Fruit fly (Drosophila melanogaster) whole organism, embryonic: ENCODE results near the gene Mgat3.

ENCODE experiments used
- CG10321 ChIP-seq: fragments of 200-800 bp; sonication (Bioruptor generic); IDR thresholded peaks from 2 replicates; pipeline ENCODE4 v1.3.6; 2022; ENCODE audit warnings: missing biosample characterization, missing genetic modification characterization
- CG11085 ChIP-seq: fragments of 200-800 bp; sonication (Bioruptor generic); IDR thresholded peaks from 2 replicates; pipeline ENCODE4 v1.3.6; 2022; ENCODE audit warnings: missing biosample characterization, missing genetic modification characterization
- CG12071 ChIP-seq: fragments of 200-800 bp; sonication (Bioruptor generic); optimal IDR thresholded peaks from 3 replicates; lab custom pipeline; 2018; ENCODE audit warnings: missing biosample characterization, mild to moderate bottlenecking, missing genetic modification characterization
- CG12155 ChIP-seq: fragments of 200-800 bp; sonication (Bioruptor generic); optimal IDR thresholded peaks from 3 replicates; lab custom pipeline; 2016; ENCODE audit warnings: missing biosample characterization, missing genetic modification characterization
- CG12659 ChIP-seq: fragments of 200-800 bp; sonication (Bioruptor generic); optimal IDR thresholded peaks from 3 replicates; lab custom pipeline; 2017; ENCODE audit warnings: mild to moderate bottlenecking, missing biosample characterization, missing genetic modification reagents, missing genetic modification characterization
- CG1647 ChIP-seq: fragments of 200-800 bp; sonication (Bioruptor generic); optimal IDR thresholded peaks from 3 replicates; lab custom pipeline; 2016; ENCODE audit warnings: missing biosample characterization, missing genetic modification characterization
- CG16815 ChIP-seq: fragments of 200-800 bp; sonication (Bioruptor generic); optimal IDR thresholded peaks from 3 replicates; lab custom pipeline; 2017; ENCODE audit warnings: missing biosample characterization, mild to moderate bottlenecking, missing genetic modification characterization
- CG18619 ChIP-seq: fragments of 200-800 bp; sonication (Bioruptor generic); optimal IDR thresholded peaks from 3 replicates; lab custom pipeline; 2017; ENCODE audit warnings: missing biosample characterization, mild to moderate bottlenecking, missing genetic modification characterization
- CG31365 ChIP-seq: fragments of 200-800 bp; sonication (Bioruptor generic); optimal IDR thresholded peaks from 2 replicates; lab custom pipeline; 2018; ENCODE audit warnings: missing biosample characterization, mild to moderate bottlenecking, missing genetic modification characterization
- CG3163 ChIP-seq: fragments of 200-800 bp; sonication (Bioruptor generic); optimal IDR thresholded peaks from 3 replicates; lab custom pipeline; 2016; ENCODE audit warnings: missing biosample characterization, missing genetic modification characterization
- CG4854 ChIP-seq: fragments of 200-800 bp; sonication (Bioruptor generic); optimal IDR thresholded peaks from 2 replicates; lab custom pipeline; 2016; ENCODE audit warnings: missing biosample characterization, missing genetic modification characterization, inconsistent platforms
- CG9215 ChIP-seq: fragments of 200-800 bp; sonication (Bioruptor generic); IDR thresholded peaks from 2 replicates; pipeline ENCODE4 v1.3.6; 2022; ENCODE audit warnings: missing biosample characterization, missing genetic modification characterization
- CG9609 ChIP-seq: fragments of 200-800 bp; sonication (Bioruptor generic); optimal IDR thresholded peaks from 3 replicates; lab custom pipeline; 2016; ENCODE audit warnings: missing biosample characterization, missing genetic modification characterization
- CkIIα-i1 ChIP-seq: fragments of 200-800 bp; sonication (Bioruptor generic); IDR thresholded peaks from 2 replicates; pipeline ENCODE4 v1.3.6; 2022; ENCODE audit warnings: missing biosample characterization, missing genetic modification characterization
- D19A ChIP-seq: fragments of 200-800 bp; optimal IDR thresholded peaks from 3 replicates; lab custom pipeline; 2019; ENCODE audit warnings: missing biosample characterization, mild to moderate bottlenecking, missing genetic modification characterization, moderate library complexity
- ERR ChIP-seq: fragments of 200-800 bp; sonication (Bioruptor generic); optimal IDR thresholded peaks from 2 replicates; lab custom pipeline; 2016; ENCODE audit warnings: missing biosample characterization, missing genetic modification characterization
- HmgD ChIP-seq: fragments of 200-800 bp; sonication (Bioruptor generic); optimal IDR thresholded peaks from 3 replicates; lab custom pipeline; 2016; ENCODE audit warnings: missing biosample characterization, missing genetic modification characterization
- HmgZ ChIP-seq: fragments of 200-800 bp; sonication (Bioruptor generic); optimal IDR thresholded peaks from 2 replicates; lab custom pipeline; 2018; ENCODE audit warnings: missing biosample characterization, mild to moderate bottlenecking, missing genetic modification characterization
- Lhr ChIP-seq: fragments of 200-800 bp; sonication (Bioruptor generic); optimal IDR thresholded peaks from 3 replicates; lab custom pipeline; 2017; ENCODE audit warnings: mild to moderate bottlenecking, missing biosample characterization, missing genetic modification reagents, missing genetic modification characterization
- MBD-R2 ChIP-seq: fragments of 200-800 bp; sonication (Bioruptor generic); IDR thresholded peaks from 2 replicates; pipeline ENCODE4 v1.3.6; 2022; ENCODE audit warnings: missing biosample characterization, missing genetic modification characterization
- Myb ChIP-seq: fragments of 200-800 bp; sonication (Bioruptor generic); optimal IDR thresholded peaks from 2 replicates; lab custom pipeline; 2016; ENCODE audit warnings: missing biosample characterization, missing genetic modification characterization
- NC2β ChIP-seq: fragments of 200-800 bp; sonication (Bioruptor generic); optimal IDR thresholded peaks from 2 replicates; lab custom pipeline; 2016; ENCODE audit warnings: missing biosample characterization, missing genetic modification characterization
- Oaz ChIP-seq: fragments of 200-800 bp; sonication (Bioruptor generic); IDR thresholded peaks from 2 replicates; pipeline ENCODE4 v1.3.6; 2022; ENCODE audit warnings: missing biosample characterization, missing genetic modification characterization
- PHDP ChIP-seq: fragments of 200-800 bp; sonication (Bioruptor generic); optimal IDR thresholded peaks from 3 replicates; lab custom pipeline; 2018; ENCODE audit warnings: missing biosample characterization, mild to moderate bottlenecking, missing genetic modification characterization, moderate library complexity
- Side ChIP-seq: fragments of 200-800 bp; sonication (Bioruptor generic); optimal IDR thresholded peaks from 2 replicates; lab custom pipeline; 2016; ENCODE audit warnings: missing biosample characterization, missing genetic modification characterization
- Six4 ChIP-seq: fragments of 200-800 bp; sonication (Bioruptor generic); optimal IDR thresholded peaks from 2 replicates; lab custom pipeline; 2016; ENCODE audit warnings: missing biosample characterization, missing genetic modification characterization
- Stat92E ChIP-seq, 3 experiments: fragments of >200 bp in 2 of 3; fragments of 200-800 bp in 1 of 3; sonication (Bioruptor generic) in 1 of 3; optimal IDR thresholded peaks; 2 replicates each; lab custom pipeline; 2017 to 2019; ENCODE audit warnings: missing biosample characterization in 3 of 3, missing genetic modification characterization in 3 of 3, mild to moderate bottlenecking in 1 of 3, moderate library complexity in 1 of 3
- Tbp ChIP-seq: fragments of >200 bp; optimal IDR thresholded peaks from 2 replicates; lab custom pipeline; 2018; ENCODE audit warnings: missing biosample characterization, missing genetic modification characterization
- Usf ChIP-seq: fragments of 200-800 bp; sonication (Bioruptor generic); optimal IDR thresholded peaks from 2 replicates; lab custom pipeline; 2017; ENCODE audit warnings: missing genotype, missing biosample characterization, missing genetic modification characterization
- Xrp1 ChIP-seq: fragments of 200-800 bp; sonication (Bioruptor generic); IDR thresholded peaks from 2 replicates; pipeline ENCODE4 v1.3.6; 2022; ENCODE audit warnings: missing biosample characterization, missing genetic modification characterization
- ab ChIP-seq: fragments of 200-800 bp; sonication (Bioruptor generic); optimal IDR thresholded peaks from 2 replicates; lab custom pipeline; 2016; ENCODE audit warnings: missing biosample characterization, missing genetic modification characterization
- ac ChIP-seq: fragments of 200-800 bp; sonication (Bioruptor generic); optimal IDR thresholded peaks from 3 replicates; lab custom pipeline; 2017; ENCODE audit warnings: missing biosample characterization, mild to moderate bottlenecking, missing genetic modification characterization
- ara ChIP-seq: fragments of 200-800 bp; sonication (Bioruptor generic); IDR thresholded peaks from 2 replicates; pipeline ENCODE4 v1.3.6; 2022; ENCODE audit warnings: missing biosample characterization, missing genetic modification characterization
- br ChIP-seq: fragments of >200 bp; optimal IDR thresholded peaks from 2 replicates; lab custom pipeline; 2017
- chn ChIP-seq: fragments of 200-800 bp; sonication (Bioruptor generic); optimal IDR thresholded peaks from 2 replicates; lab custom pipeline; 2016; ENCODE audit warnings: missing biosample characterization, missing genetic modification characterization
- crc ChIP-seq: fragments of 200-800 bp; sonication (Bioruptor generic); optimal IDR thresholded peaks from 2 replicates; lab custom pipeline; 2016; ENCODE audit warnings: missing biosample characterization, missing genetic modification characterization
- cwo ChIP-seq: fragments of 200-800 bp; sonication (Bioruptor generic); optimal IDR thresholded peaks from 3 replicates; lab custom pipeline; 2017; ENCODE audit warnings: missing biosample characterization, missing genetic modification characterization, mild to moderate bottlenecking, moderate library complexity, missing genetic modification reagents
- ems ChIP-seq: fragments of 200-800 bp; sonication (Bioruptor generic); optimal IDR thresholded peaks from 3 replicates; lab custom pipeline; 2016; ENCODE audit warnings: missing biosample characterization, missing genetic modification characterization
- org-1 ChIP-seq: fragments of 200-800 bp; sonication (Bioruptor generic); optimal IDR thresholded peaks from 2 replicates; lab custom pipeline; 2017; ENCODE audit warnings: missing biosample characterization, missing genetic modification characterization
- peb ChIP-seq: fragments of 200-800 bp; sonication (Bioruptor generic); IDR thresholded peaks from 2 replicates; pipeline ENCODE4 v1.3.6; 2022; ENCODE audit warnings: missing biosample characterization, missing genetic modification characterization
- pfk ChIP-seq: fragments of 200-800 bp; sonication (Bioruptor generic); optimal IDR thresholded peaks from 2 replicates; lab custom pipeline; 2018; ENCODE audit warnings: missing biosample characterization, mild to moderate bottlenecking, missing genetic modification characterization, moderate library complexity
- pita ChIP-seq: fragments of 200-800 bp; sonication (Bioruptor generic); optimal IDR thresholded peaks from 2 replicates; lab custom pipeline; 2017; ENCODE audit warnings: missing biosample characterization, mild to moderate bottlenecking, missing genetic modification characterization
- pzg ChIP-seq: fragments of 200-800 bp; sonication (Bioruptor generic); optimal IDR thresholded peaks from 3 replicates; lab custom pipeline; 2018; ENCODE audit warnings: missing biosample characterization, mild to moderate bottlenecking, missing genetic modification characterization, moderate library complexity
- seq ChIP-seq: fragments of 200-800 bp; sonication (Bioruptor generic); IDR thresholded peaks from 2 replicates; pipeline ENCODE4 v1.3.6; 2022; ENCODE audit warnings: missing biosample characterization, missing genetic modification characterization
- ssp ChIP-seq: fragments of 200-800 bp; sonication (Bioruptor generic); IDR thresholded peaks from 2 replicates; pipeline ENCODE4 v1.3.6; 2022; ENCODE audit warnings: missing biosample characterization, missing genetic modification characterization
- tap ChIP-seq: fragments of 200-800 bp; optimal IDR thresholded peaks from 3 replicates; lab custom pipeline; 2019; ENCODE audit warnings: missing biosample characterization, mild to moderate bottlenecking, missing genetic modification characterization, moderate library complexity
- twi ChIP-seq: fragments of 200-800 bp; optimal IDR thresholded peaks from 2 replicates; lab custom pipeline; 2019; ENCODE audit warnings: missing biosample characterization, mild to moderate bottlenecking, missing genetic modification characterization, moderate library complexity
- tx ChIP-seq: fragments of 200-800 bp; sonication (Bioruptor generic); optimal IDR thresholded peaks from 2 replicates; lab custom pipeline; 2016; ENCODE audit warnings: missing biosample characterization, missing genetic modification characterization
- unc-4 ChIP-seq: fragments of 200-800 bp; sonication (Bioruptor generic); IDR thresholded peaks from 2 replicates; pipeline ENCODE4 v1.3.6; 2022; ENCODE audit warnings: missing biosample characterization, missing genetic modification characterization; ENCODE audit not compliant: partially characterized antibody
- usp ChIP-seq: fragments of >200 bp; optimal IDR thresholded peaks from 2 replicates; lab custom pipeline; 2017; ENCODE audit warnings: missing biosample characterization, missing genetic modification characterization
- wek ChIP-seq: fragments of 200-800 bp; sonication (Bioruptor generic); optimal IDR thresholded peaks from 3 replicates; lab custom pipeline; 2018; ENCODE audit warnings: missing biosample characterization, mild to moderate bottlenecking, missing genetic modification characterization, moderate library complexity
- yki ChIP-seq: fragments of >200 bp; optimal IDR thresholded peaks from 3 replicates; lab custom pipeline; 2018

Mgat3 gene

DNA sequence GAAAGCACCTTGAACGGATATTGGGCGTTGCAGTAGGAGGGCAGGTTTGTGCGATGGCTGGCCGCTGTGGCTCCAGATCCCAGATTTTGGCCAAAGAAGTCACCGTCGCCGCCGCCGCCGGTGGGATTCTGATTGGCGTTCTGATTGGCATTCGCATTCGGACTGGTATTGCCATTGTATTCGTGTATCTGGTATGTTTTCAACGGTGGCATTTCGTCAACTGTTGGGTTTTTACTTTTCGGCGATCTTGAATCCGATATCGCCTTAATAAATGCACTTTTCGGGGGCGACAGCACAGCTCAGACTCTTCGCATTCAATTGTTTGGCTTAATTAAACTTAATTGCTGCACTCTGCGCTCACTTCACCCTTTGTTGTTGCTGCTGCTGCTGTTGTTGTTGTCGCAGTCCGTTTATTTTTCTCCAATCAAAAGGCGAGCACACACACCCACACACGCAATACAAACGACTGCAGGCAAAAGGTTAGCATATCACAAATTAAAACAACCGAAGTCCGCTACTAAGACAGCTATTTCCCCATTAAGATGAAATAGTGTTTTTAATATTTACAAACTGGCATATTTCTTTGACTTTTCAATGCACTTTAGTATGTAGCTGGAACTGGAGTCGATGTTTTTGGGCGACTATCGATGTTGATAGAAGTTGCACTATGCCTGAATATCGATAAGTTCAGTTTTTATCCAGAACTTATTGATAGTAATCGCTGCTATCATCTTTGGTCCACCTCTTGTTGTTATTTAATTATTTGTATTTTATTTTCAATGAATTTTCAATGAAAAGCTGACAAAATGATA, 37.1 kb upstream of the Mgat3 start, which contains the start of the genes CG9426 and mRF1 (continued):
- TF ChIP-seq Stat92E (GFP tag; optimal IDR thresholded peaks at IDR 0.05; lab: Kevin White, UChicago) (peak in 1 of 3 experiments; percentile 34), HmgZ (tag; lab: Kevin White, UChicago) (peak; percentile 37), CG1647 (GFP tag; lab: Kevin White, UChicago) (no peak), Myb (GFP tag; lab: Kevin White, UChicago) (peak; percentile 17), Usf (GFP tag; lab: Kevin White, UChicago) (no peak), CkIIα-i1 (GFP tag; lab: Robert Waterston, UW) (no peak), tx (peak; percentile 10), twi (tag; lab: Kevin White, UChicago) (no peak), ab (GFP tag; lab: Kevin White, UChicago) (no peak), Xrp1 (GFP tag; lab: Robert Waterston, UW) (no peak), Oaz (no peak), CG4854 (GFP tag; lab: Kevin White, UChicago) (peak; percentile 22), ac (GFP tag; lab: Kevin White, UChicago) (no peak), pzg (peak; percentile 81), pita (GFP tag; lab: Kevin White, UChicago) (no peak), ssp (no peak), Side (GFP tag; lab: Kevin White, UChicago) (no peak), CG12155 (peak; percentile 17), HmgD (GFP tag; lab: Kevin White, UChicago) (no peak), seq (GFP tag; lab: Robert Waterston, UW) (no peak), ara (GFP tag; lab: Robert Waterston, UW) (no peak), PHDP (no peak), NC2β (GFP tag; lab: Kevin White, UChicago) (peak; percentile 1), CG9215 (GFP tag; lab: Robert Waterston, UW) (no peak), br (lab: Kevin White, UChicago) (no peak), CG16815 (GFP tag; lab: Kevin White, UChicago) (no peak), MBD-R2 (GFP tag; lab: Robert Waterston, UW) (peak; percentile 83), D19A (tag; lab: Kevin White, UChicago) (no peak), unc-4 (GFP tag; lab: Robert Waterston, UW) (peak; percentile 98), usp (GFP tag; lab: Kevin White, UChicago) (no peak), CG12071 (GFP tag; lab: Kevin White, UChicago) (no peak), wek (GFP tag; lab: Kevin White, UChicago) (no peak), Tbp (GFP tag; lab: Kevin White, UChicago) (no peak), yki (lab: Kevin White, UChicago) (no peak), Lhr (GFP tag; lab: Kevin White, UChicago) (no peak), tap (tag; lab: Kevin White, UChicago) (no peak), pfk (GFP tag; lab: Kevin White, UChicago) (no peak), CG12659 (GFP tag; lab: Kevin White, UChicago) (peak; percentile 63), peb (GFP tag; lab: Robert Waterston, UW) (no peak), CG9609 (GFP tag; lab: Kevin White, UChicago) (peak; percentile 7), org-1 (GFP tag; lab: Kevin White, UChicago) (no peak), CG18619 (no peak), CG3163 (GFP tag; lab: Kevin White, UChicago) (no peak), CG31365 (no peak), ERR (GFP tag; lab: Kevin White, UChicago) (peak; percentile 27), CG10321 (GFP tag; lab: Robert Waterston, UW) (no peak), Six4 (GFP tag; lab: Kevin White, UChicago) (no peak), CG11085 (GFP tag; lab: Robert Waterston, UW) (no peak), cwo (GFP tag; lab: Kevin White, UChicago) (no peak), chn (GFP tag; lab: Kevin White, UChicago) (no peak), crc (no peak), ems (peak; percentile 30)
